Worm (Caenorhabditis elegans): ENCODE results near the gene Y43F8C.3.

The Y43F8C.3 gene

ce11 chrV:19643015-19643414 is 20.6 kb upstream of the Y43F8C.3 start (continued):
- peak; percentile 94 for TF ChIP-seq snpc-1.3 (tag; optimal IDR thresholded peaks at IDR 0.05; ENCODE audit: insufficient read depth)
- TF ChIP-seq Y53F4B.3 (GFP tag; IDR thresholded peaks at IDR 0.05): 0 out of 2 replicates have a peak, but pooled peaks have one; percentile 9
- TF ChIP-seq B0019.2 (GFP tag; conservative IDR thresholded peaks at IDR 0.05): no peak; the same call in 1 of the 2 replicates
- peak; percentile 71 for TF ChIP-seq gei-17 (GFP tag; optimal IDR thresholded peaks at IDR 0.05)
- peak; percentile 70 for TF ChIP-seq somi-1 (GFP tag; optimal IDR thresholded peaks at IDR 0.05)
- TF ChIP-seq Y56A3A.18 (GFP tag; IDR thresholded peaks at IDR 0.05): peak; percentile 95
- TF ChIP-seq hmg-20 (GFP tag; IDR thresholded peaks at IDR 0.05): peak; percentile 89
- no peak for TF ChIP-seq F57C9.4 (tag; optimal IDR thresholded peaks at IDR 0.05)
- TF ChIP-seq snpc-1.1 (tag; optimal IDR thresholded peaks at IDR 0.05; ENCODE audit: insufficient read depth): peak; percentile 67
- TF ChIP-seq F55B11.4 (tag; optimal IDR thresholded peaks at IDR 0.05; ENCODE audit: borderline replicate concordance, insufficient read depth): no peak
- TF ChIP-seq ZK185.1 (tag; optimal IDR thresholded peaks at IDR 0.05; ENCODE audit: poor library complexity, severe bottlenecking): no peak
- TF ChIP-seq dpff-1 (tag; optimal IDR thresholded peaks at IDR 0.05): peak; percentile 63
- TF ChIP-seq ztf-22 (GFP tag; optimal IDR thresholded peaks at IDR 0.05): peak; percentile 72
- TF ChIP-seq F23B12.7 (tag; optimal IDR thresholded peaks at IDR 0.05; ENCODE audit: insufficient read depth): peak; percentile 89
- peak; percentile 92 for TF ChIP-seq egl-44 (GFP tag; IDR thresholded peaks at IDR 0.05)
- TF ChIP-seq egrh-3 (GFP tag; IDR thresholded peaks at IDR 0.05): peak; percentile 74
- peak; percentile 89 for TF ChIP-seq lin-54 (GFP tag; optimal IDR thresholded peaks at IDR 0.05)
- TF ChIP-seq hlh-12 (tag; optimal IDR thresholded peaks at IDR 0.05): no peak
- TF ChIP-seq pbrm-1 (GFP tag; IDR thresholded peaks at IDR 0.05): peak; percentile 95
- TF ChIP-seq sea-2 (GFP tag; IDR thresholded peaks at IDR 0.05): peak; percentile 73
- TF ChIP-seq ceh-91 (GFP tag; IDR thresholded peaks at IDR 0.05): peak; percentile 65; the same call in 1 of the 2 replicates
- peak; percentile 88 for TF ChIP-seq F10E7.11 (tag; optimal IDR thresholded peaks at IDR 0.05)
- peak; percentile 80 for TF ChIP-seq snpc-4 (GFP tag; optimal IDR thresholded peaks at IDR 0.05)
- peak; percentile 34 to 93 (median 83) for TF ChIP-seq snpc-4 (tag; optimal IDR thresholded peaks at IDR 0.05)
- 0 out of 2 replicates have a peak, but pooled peaks have one; percentile 69 for TF ChIP-seq ztf-6 (GFP tag; IDR thresholded peaks at IDR 0.05)
- peak; percentile 91; the same call in 1 of the 2 replicates for TF ChIP-seq nhr-120 (GFP tag; IDR thresholded peaks at IDR 0.05)
- TF ChIP-seq unc-62 (GFP tag; optimal IDR thresholded peaks at IDR 0.05): no peak
- TF ChIP-seq ama-1 (optimal IDR thresholded peaks at IDR 0.05): no peak
- peak; percentile 79 to 89 for TF ChIP-seq ama-1 (GFP tag; optimal IDR thresholded peaks at IDR 0.05)
- TF ChIP-seq rcor-1 (GFP tag; IDR thresholded peaks at IDR 0.05): peak; percentile 92
- TF ChIP-seq Y95B8A.8 (GFP tag; IDR thresholded peaks at IDR 0.05): peak; percentile 81; the same call in 1 of the 2 replicates
- TF ChIP-seq fkh-3 (tag; optimal IDR thresholded peaks at IDR 0.05): peak; percentile 75
- peak; percentile 80 for TF ChIP-seq atf-7 (tag; optimal IDR thresholded peaks at IDR 0.05)
- TF ChIP-seq ceh-27 (GFP tag; optimal IDR thresholded peaks at IDR 0.05): peak; percentile 91
- no peak; the same call in 1 of the 2 replicates for TF ChIP-seq ekl-4 (GFP tag; IDR thresholded peaks at IDR 0.05)
- no peak for TF ChIP-seq F57A8.1 (GFP tag; optimal IDR thresholded peaks at IDR 0.05)
- no peak; the same call in 1 of the 2 replicates for TF ChIP-seq dox-1 (GFP tag; IDR thresholded peaks at IDR 0.05)
- peak; percentile 62 for TF ChIP-seq F33H1.4 (GFP tag; IDR thresholded peaks at IDR 0.05)
- TF ChIP-seq let-526 (GFP tag; IDR thresholded peaks at IDR 0.05): peak; percentile 84
- peak; percentile 94 for TF ChIP-seq die-1 (tag; optimal IDR thresholded peaks at IDR 0.05)
- 0 out of 2 replicates have a peak, but pooled peaks have one; percentile 63 for TF ChIP-seq bed-2 (GFP tag; IDR thresholded peaks at IDR 0.05)
- TF ChIP-seq lsy-27 (tag; optimal IDR thresholded peaks at IDR 0.05; ENCODE audit: borderline replicate concordance, insufficient read depth): peak; percentile 89
- peak; percentile 49 for TF ChIP-seq ztf-3 (GFP tag; optimal IDR thresholded peaks at IDR 0.05)
